Fruit fly (Drosophila melanogaster): Measurements from ENCODE around the gene mip130.

Gene mip130

DNA sequence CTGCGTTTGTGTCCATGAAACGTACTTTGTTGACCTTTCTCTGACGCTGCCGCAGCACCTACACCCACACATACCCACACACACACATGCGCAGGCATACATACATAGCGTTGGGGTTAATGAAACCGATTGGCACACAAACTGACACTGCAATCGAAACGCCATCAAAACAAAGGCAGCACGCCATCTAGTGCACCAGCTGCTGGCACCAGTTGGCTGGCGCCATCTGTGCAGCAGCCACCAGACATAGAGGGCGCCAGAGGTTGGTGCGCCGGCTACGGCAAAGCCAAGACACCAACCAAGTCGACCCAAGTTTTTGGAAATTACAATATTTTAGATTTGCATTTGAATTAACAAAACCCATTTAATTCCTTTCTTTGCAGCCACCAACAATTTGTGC is 44.9 kb downstream of the mip130 start (continued):
- TF ChIP-seq bsh (GFP tag; optimal IDR thresholded peaks at IDR 0.05) (peak in 1 of 2 experiments; percentile 2), CG7839 (tag; optimal IDR thresholded peaks at IDR 0.05) (peak; percentile 49), MTF-1 (GFP tag; optimal IDR thresholded peaks at IDR 0.05; ENCODE audit: borderline replicate concordance) (peak; percentile 43), Ssrp (tag; optimal IDR thresholded peaks at IDR 0.05) (no peak), CG5180 (GFP tag; optimal IDR thresholded peaks at IDR 0.05) (no peak), luna (GFP tag; optimal IDR thresholded peaks at IDR 0.05) (peak; percentile 40), gcm2 (GFP tag; optimal IDR thresholded peaks at IDR 0.05) (no peak), CG10654 (GFP tag; optimal IDR thresholded peaks at IDR 0.05) (peak; percentile 30), fru (optimal IDR thresholded peaks at IDR 0.05) (no peak), CG15479 (GFP tag; optimal IDR thresholded peaks at IDR 0.05) (no peak), ab (GFP tag; optimal IDR thresholded peaks at IDR 0.05) (peak; percentile 18), esg (GFP tag; conservative IDR thresholded peaks at IDR 0.05) (peak; percentile 37; the same call in 1 of the 2 replicates), CG7786 (GFP tag; optimal IDR thresholded peaks at IDR 0.05) (peak; percentile 24), jigr1 (GFP tag; IDR thresholded peaks at IDR 0.05) (peak; percentile 44; the same call in 1 of the 3 replicates), sna (GFP tag; IDR thresholded peaks at IDR 0.05; ENCODE audit: partially characterized antibody) (peak; percentile 30; the same call in 1 of the 2 replicates), Hey (tag; optimal IDR thresholded peaks at IDR 0.05) (no peak), CG4820 (GFP tag; optimal IDR thresholded peaks at IDR 0.05) (peak; percentile 63), CrebB (tag; optimal IDR thresholded peaks at IDR 0.05) (no peak), HLH4C (GFP tag; IDR thresholded peaks at IDR 0.05; ENCODE audit: partially characterized antibody) (no peak), CG3281 (GFP tag; optimal IDR thresholded peaks at IDR 0.05) (no peak), aop (GFP tag; IDR thresholded peaks at IDR 0.05) (no peak; the same call in 1 of the 2 replicates), CG16815 (GFP tag; optimal IDR thresholded peaks at IDR 0.05) (peak; percentile 62), ranshi (GFP tag; IDR thresholded peaks at IDR 0.05) (peak; percentile 78), CG2116 (GFP tag; optimal IDR thresholded peaks at IDR 0.05) (peak; percentile 57), sug (tag; optimal IDR thresholded peaks at IDR 0.05) (peak; percentile 63), rib (GFP tag; IDR thresholded peaks at IDR 0.05) (peak; percentile 62), CG9609 (GFP tag; optimal IDR thresholded peaks at IDR 0.05) (peak; percentile 78), CG8388 (GFP tag; optimal IDR thresholded peaks at IDR 0.05) (no peak), repo (GFP tag; optimal IDR thresholded peaks at IDR 0.05) (peak; percentile 43), sima (GFP tag; optimal IDR thresholded peaks at IDR 0.05) (no peak), CG1792 (GFP tag; optimal IDR thresholded peaks at IDR 0.05) (peak; percentile 56), yki (optimal IDR thresholded peaks at IDR 0.05) (peak; percentile 51), dan (GFP tag; IDR thresholded peaks at IDR 0.05) (0 out of 2 replicates have a peak, but pooled peaks have one; percentile 31), Atf6 (GFP tag; IDR thresholded peaks at IDR 0.05) (no peak), gfzf (GFP tag; optimal IDR thresholded peaks at IDR 0.05) (peak; percentile 45), knrl (GFP tag; IDR thresholded peaks at IDR 0.05; ENCODE audit: partially characterized antibody) (peak; percentile 39; the same call in 1 of the 3 replicates), CG11696 (GFP tag; IDR thresholded peaks at IDR 0.05) (no peak), CG11398 (GFP tag; optimal IDR thresholded peaks at IDR 0.05) (no peak), CG6683 (GFP tag; optimal IDR thresholded peaks at IDR 0.05) (peak; percentile 19), Lhr (GFP tag; optimal IDR thresholded peaks at IDR 0.05) (peak; percentile 89), Sry-δ (GFP tag; optimal IDR thresholded peaks at IDR 0.05) (peak; percentile 66), Doc3 (GFP tag; IDR thresholded peaks at IDR 0.05; ENCODE audit: partially characterized antibody) (no peak), sisA (GFP tag; IDR thresholded peaks at IDR 0.05) (peak; percentile 94), seq (GFP tag; IDR thresholded peaks at IDR 0.05) (no peak), Trl (optimal IDR thresholded peaks at IDR 0.05) (no peak), Trl (GFP tag; optimal IDR thresholded peaks at IDR 0.05) (peak; percentile 81), croc (GFP tag; conservative IDR thresholded peaks at IDR 0.05) (peak; percentile 67; the same call in 2 of the 3 replicates), CG2120 (GFP tag; optimal IDR thresholded peaks at IDR 0.05) (peak; percentile 66), Sry-β (GFP tag; optimal IDR thresholded peaks at IDR 0.05) (no peak), CG11723 (GFP tag; optimal IDR thresholded peaks at IDR 0.05) (no peak), Deaf1 (tag; optimal IDR thresholded peaks at IDR 0.05) (peak; percentile 5), CG4424 (GFP tag; optimal IDR thresholded peaks at IDR 0.05) (peak; percentile 51)
